Worm (Caenorhabditis elegans): Measurements from ENCODE around the gene fzr-1.

The fzr-1 gene

ce11 chrII:9662160-9662559 lies 17.9 kb upstream of the fzr-1 start:
- TF ChIP-seq tbx-2 (tag; optimal IDR thresholded peaks at IDR 0.05) (no peak), unc-86 (tag; optimal IDR thresholded peaks at IDR 0.05) (no peak), ceh-2 (tag; optimal IDR thresholded peaks at IDR 0.05) (no peak), dmd-4 (tag; optimal IDR thresholded peaks at IDR 0.05; ENCODE audit: borderline replicate concordance) (no peak), hlh-8 (tag; optimal IDR thresholded peaks at IDR 0.05) (no peak), zip-5 (tag; optimal IDR thresholded peaks at IDR 0.05) (no peak), hlh-15 (tag; optimal IDR thresholded peaks at IDR 0.05) (no peak), madf-2 (tag; optimal IDR thresholded peaks at IDR 0.05) (no peak), lin-11 (tag; optimal IDR thresholded peaks at IDR 0.05) (no peak), sox-4 (tag; optimal IDR thresholded peaks at IDR 0.05) (no peak), fkh-10 (GFP tag; optimal IDR thresholded peaks at IDR 0.05) (no peak), ceh-34 (tag; optimal IDR thresholded peaks at IDR 0.05) (no peak), gmeb-2 (tag; optimal IDR thresholded peaks at IDR 0.05) (no peak), lim-6 (tag; optimal IDR thresholded peaks at IDR 0.05) (no peak), pros-1 (tag; optimal IDR thresholded peaks at IDR 0.05) (no peak), fax-1 (tag; optimal IDR thresholded peaks at IDR 0.05) (no peak), pqm-1 (tag; optimal IDR thresholded peaks at IDR 0.05) (no peak), unc-3 (GFP tag; conservative IDR thresholded peaks at IDR 0.05) (no peak), unc-3 (tag; optimal IDR thresholded peaks at IDR 0.05) (no peak)

- no peak for TF ChIP-seq nfya-1 (tag; optimal IDR thresholded peaks at IDR 0.05)
- no peak for TF ChIP-seq gmeb-2 (tag; optimal IDR thresholded peaks at IDR 0.05)
- no peak for TF ChIP-seq C38D4.7 (GFP tag; optimal IDR thresholded peaks at IDR 0.05)
- no peak for TF ChIP-seq ceh-19 (GFP tag; optimal IDR thresholded peaks at IDR 0.05)
- TF ChIP-seq syd-9 (tag; optimal IDR thresholded peaks at IDR 0.05) = no peak
- TF ChIP-seq pqm-1 (tag; optimal IDR thresholded peaks at IDR 0.05) = no peak
- TF ChIP-seq ceh-18 (tag; optimal IDR thresholded peaks at IDR 0.05) = no peak
- TF ChIP-seq ceh-22 (tag; optimal IDR thresholded peaks at IDR 0.05) = no peak
- TF ChIP-seq sox-4 (tag; optimal IDR thresholded peaks at IDR 0.05) = no peak
- TF ChIP-seq ceh-9 (tag; optimal IDR thresholded peaks at IDR 0.05) = no peak
- TF ChIP-seq ceh-45 (GFP tag; IDR thresholded peaks at IDR 0.05) = no peak
- no peak for TF ChIP-seq hlh-15 (tag; optimal IDR thresholded peaks at IDR 0.05)
- no peak for TF ChIP-seq lin-11 (tag; optimal IDR thresholded peaks at IDR 0.05)
- no peak for TF ChIP-seq dmd-4 (tag; optimal IDR thresholded peaks at IDR 0.05; ENCODE audit: borderline replicate concordance)
These were observed 16.1 kb upstream of the fzr-1 start, which contains the start of gene ZK1320.3 for ce11 chrII:9660379-9660778. TSS of gene ZK1320.3 (minus strand) at chrII:9660419.

- TF ChIP-seq pha-2 (tag; optimal IDR thresholded peaks at IDR 0.05) = no peak
- no peak for TF ChIP-seq mec-3 (tag; optimal IDR thresholded peaks at IDR 0.05; ENCODE audit: borderline replicate concordance)
- TF ChIP-seq lim-6 (tag; optimal IDR thresholded peaks at IDR 0.05) = no peak
- no peak for TF ChIP-seq madf-2 (tag; optimal IDR thresholded peaks at IDR 0.05)
- TF ChIP-seq ceh-9 (tag; optimal IDR thresholded peaks at IDR 0.05) = no peak
- TF ChIP-seq ceh-24 (tag; optimal IDR thresholded peaks at IDR 0.05) = no peak
- no peak for TF ChIP-seq ama-1 (optimal IDR thresholded peaks at IDR 0.05)
- TF ChIP-seq T23F11.4 (GFP tag; optimal IDR thresholded peaks at IDR 0.05) = no peak
- TF ChIP-seq ceh-34 (tag; optimal IDR thresholded peaks at IDR 0.05) = no peak
- TF ChIP-seq ceh-45 (GFP tag; IDR thresholded peaks at IDR 0.05) = no peak
- TF ChIP-seq fkh-10 (GFP tag; optimal IDR thresholded peaks at IDR 0.05) = no peak
- no peak for TF ChIP-seq ceh-19 (GFP tag; optimal IDR thresholded peaks at IDR 0.05)
- no peak for TF ChIP-seq tbx-2 (tag; optimal IDR thresholded peaks at IDR 0.05)
- no peak for TF ChIP-seq sox-2 (GFP tag; IDR thresholded peaks at IDR 0.05)
- no peak for TF ChIP-seq hlh-30 (tag; optimal IDR thresholded peaks at IDR 0.05; ENCODE audit: insufficient read depth)
- TF ChIP-seq ceh-31 (tag; optimal IDR thresholded peaks at IDR 0.05) = no peak
- no peak for TF ChIP-seq F13H6.1 (tag; optimal IDR thresholded peaks at IDR 0.05)
- TF ChIP-seq ahr-1 (tag; optimal IDR thresholded peaks at IDR 0.05) = no peak
These were observed 14.6 kb upstream of the fzr-1 start, which contains the start of gene ZK1320.2 for ce11 chrII:9658915-9659314. TSS of gene ZK1320.2 (minus strand) at chrII:9659002.
